Worm (Caenorhabditis elegans) whole organism, young adult: ENCODE results near the gene txt-12.
A peak's percentile ranks its signal among the peaks of the same experiment; 100 is the strongest.

Experiments used
- D2030.7 ChIP-seq: fragments of 200-800 bp; sonication (Bioruptor generic); IDR thresholded peaks from 2 replicates; pipeline ENCODE4 v1.3.6; 2022; ENCODE audit warnings: missing genetic modification reagents, missing genetic modification characterization, missing compliant biosample characterization
- F33H1.4 ChIP-seq: fragments of 200-800 bp; sonication (Bioruptor generic); IDR thresholded peaks from 2 replicates; pipeline ENCODE4 v1.3.6; 2022; ENCODE audit warnings: missing genetic modification reagents, missing genetic modification characterization, missing compliant biosample characterization
- F37B4.10 ChIP-seq: fragments of 200-800 bp; sonication (Bioruptor generic); IDR thresholded peaks from 2 replicates; pipeline ENCODE4 v1.3.6; 2022; ENCODE audit warnings: missing genetic modification characterization, missing compliant biosample characterization
- F49E8.2 ChIP-seq: sonication (generic microtip); optimal IDR thresholded peaks from 3 replicates; lab custom pipeline; 2017; ENCODE audit warnings: missing genetic modification characterization, mild to moderate bottlenecking, missing compliant biosample characterization, antibody characterized with exemption, moderate library complexity; ENCODE audit not compliant: insufficient read depth
- F55B11.4 ChIP-seq: sonication (generic microtip); optimal IDR thresholded peaks from 2 replicates; lab custom pipeline; 2016; ENCODE audit warnings: missing compliant biosample characterization, missing genetic modification characterization, borderline replicate concordance; ENCODE audit not compliant: insufficient read depth
- T26A5.8 ChIP-seq: sonication (generic microtip); optimal IDR thresholded peaks from 2 replicates; lab custom pipeline; 2016; ENCODE audit warnings: missing genetic modification characterization, missing compliant biosample characterization
- Y79H2A.3 ChIP-seq: fragments of 200-800 bp; sonication (Bioruptor generic); conservative IDR thresholded peaks from 2 replicates; pipeline ENCODE4 v1.3.6; 2022; ENCODE audit warnings: missing genetic modification reagents, missing genetic modification characterization, missing compliant biosample characterization
- bed-2 ChIP-seq: fragments of 200-800 bp; sonication (Bioruptor generic); IDR thresholded peaks from 2 replicates; pipeline ENCODE4 v1.3.6; 2022; ENCODE audit warnings: missing genetic modification reagents, missing genetic modification characterization, missing compliant biosample characterization
- cebp-1 ChIP-seq, 2 experiments: fragments of 200-800 bp in 1 of 2; sonication (Bioruptor generic) in 1 of 2; sonication (generic microtip) in 1 of 2; IDR thresholded peaks in 1 of 2; optimal IDR thresholded peaks in 1 of 2; 2 replicates each; pipeline versions ENCODE4 v1.3.6 to Lab custom; 2017 to 2022; ENCODE audit warnings: missing compliant biosample characterization in 2 of 2, missing genetic modification characterization in 2 of 2, mild to moderate bottlenecking in 1 of 2, missing genetic modification reagents in 1 of 2, moderate library complexity in 1 of 2
- ceh-100 ChIP-seq: fragments of 200-800 bp; sonication (Bioruptor generic); IDR thresholded peaks from 2 replicates; pipeline ENCODE4 v1.3.6; 2022; ENCODE audit warnings: missing genetic modification reagents, missing genetic modification characterization, missing compliant biosample characterization
- dox-1 ChIP-seq: fragments of 200-800 bp; sonication (Bioruptor generic); IDR thresholded peaks from 2 replicates; pipeline ENCODE4 v1.3.6; 2022; ENCODE audit warnings: missing genetic modification reagents, missing genetic modification characterization, missing compliant biosample characterization
- dpff-1 ChIP-seq: sonication (generic microtip); optimal IDR thresholded peaks from 2 replicates; lab custom pipeline; 2017; ENCODE audit warnings: mild to moderate bottlenecking, missing genetic modification characterization, missing compliant biosample characterization
- egl-44 ChIP-seq: fragments of 200-800 bp; sonication (Bioruptor generic); IDR thresholded peaks from 2 replicates; pipeline ENCODE4 v1.3.6; 2022; ENCODE audit warnings: missing genetic modification reagents, missing genetic modification characterization, missing compliant biosample characterization
- egrh-3 ChIP-seq: fragments of 200-800 bp; sonication (Bioruptor generic); IDR thresholded peaks from 2 replicates; pipeline ENCODE4 v1.3.6; 2022; ENCODE audit warnings: missing genetic modification reagents, missing genetic modification characterization, missing compliant biosample characterization
- hmg-1.2 ChIP-seq: fragments of 200-800 bp; sonication (Bioruptor generic); IDR thresholded peaks from 2 replicates; pipeline ENCODE4 v1.3.6; 2022; ENCODE audit warnings: missing genetic modification reagents, missing genetic modification characterization, missing compliant biosample characterization
- hsf-1 ChIP-seq: fragments of 200-800 bp; sonication (Bioruptor generic); IDR thresholded peaks from 2 replicates; pipeline ENCODE4 v1.3.6; 2022; ENCODE audit warnings: missing genetic modification reagents, missing genetic modification characterization, missing compliant biosample characterization
- let-526 ChIP-seq: fragments of 200-800 bp; sonication (Bioruptor generic); IDR thresholded peaks from 2 replicates; pipeline ENCODE4 v1.3.6; 2022; ENCODE audit warnings: missing genetic modification reagents, missing genetic modification characterization, missing compliant biosample characterization
- lin-26 ChIP-seq: fragments of 200-800 bp; sonication (Bioruptor generic); IDR thresholded peaks from 2 replicates; pipeline ENCODE4 v1.3.6; 2022; ENCODE audit warnings: missing genetic modification reagents, missing genetic modification characterization, missing compliant biosample characterization
- lir-1 ChIP-seq: fragments of 200-800 bp; sonication (Bioruptor generic); conservative IDR thresholded peaks from 2 replicates; pipeline ENCODE4 v1.3.6; 2022; ENCODE audit warnings: missing genetic modification reagents, missing genetic modification characterization, missing compliant biosample characterization
- lsl-1 ChIP-seq: fragments of 200-800 bp; sonication (Bioruptor generic); optimal IDR thresholded peaks from 2 replicates; lab custom pipeline; 2018; ENCODE audit warnings: mild to moderate bottlenecking, missing genetic modification characterization, moderate library complexity, missing compliant biosample characterization
- madf-8 ChIP-seq: fragments of 200-800 bp; sonication (Bioruptor generic); conservative IDR thresholded peaks from 2 replicates; pipeline ENCODE4 v1.3.6; 2022; ENCODE audit warnings: missing genetic modification reagents, missing genetic modification characterization, missing compliant biosample characterization
- mcd-1 ChIP-seq: fragments of 200-800 bp; sonication (Bioruptor generic); IDR thresholded peaks from 2 replicates; pipeline ENCODE4 v1.3.6; 2022; ENCODE audit warnings: missing genetic modification reagents, missing genetic modification characterization, missing compliant biosample characterization
- mel-28 ChIP-seq: sonication (generic microtip); optimal IDR thresholded peaks from 2 replicates; lab custom pipeline; 2016; ENCODE audit warnings: borderline replicate concordance, mild to moderate bottlenecking, missing genetic modification characterization, missing compliant biosample characterization
- nhr-120 ChIP-seq: fragments of 200-800 bp; sonication (Bioruptor generic); IDR thresholded peaks from 2 replicates; pipeline ENCODE4 v1.3.6; 2022; ENCODE audit warnings: missing genetic modification characterization, missing compliant biosample characterization
- sea-2 ChIP-seq: fragments of 200-800 bp; sonication (Bioruptor generic); IDR thresholded peaks from 2 replicates; pipeline ENCODE4 v1.3.6; 2022; ENCODE audit warnings: missing genetic modification characterization, missing compliant biosample characterization
- snpc-4 ChIP-seq, 5 experiments: fragments of 150-350 bp in 1 of 5; sonication (generic microtip) in 4 of 5; optimal IDR thresholded peaks; 2 replicates each; lab custom pipeline; 2014 to 2018; ENCODE audit warnings: missing genetic modification characterization in 5 of 5, missing biosample characterization in 3 of 5, antibody characterized with exemption in 2 of 5, mild to moderate bottlenecking in 2 of 5, missing compliant biosample characterization in 2 of 5, missing genotype in 2 of 5, moderate library complexity in 2 of 5, missing genetic modification reagents in 1 of 5
- sptf-2 ChIP-seq: fragments of 200-800 bp; sonication (Bioruptor generic); optimal IDR thresholded peaks from 2 replicates; lab custom pipeline; 2018; ENCODE audit warnings: mild to moderate bottlenecking, missing genetic modification characterization, missing compliant biosample characterization
- unc-130 ChIP-seq: sonication (generic microtip); optimal IDR thresholded peaks from 2 replicates; lab custom pipeline; 2016; ENCODE audit warnings: missing genetic modification reagents, missing genetic modification characterization, missing compliant biosample characterization
- xnd-1 ChIP-seq: sonication (generic microtip); optimal IDR thresholded peaks from 2 replicates; lab custom pipeline; 2016; ENCODE audit warnings: missing genotype, missing genetic modification reagents, missing genetic modification characterization, missing compliant biosample characterization
- zfh-2 ChIP-seq: fragments of 200-800 bp; sonication (Bioruptor generic); conservative IDR thresholded peaks from 2 replicates; pipeline ENCODE4 v1.3.6; 2022; ENCODE audit warnings: missing genetic modification reagents, missing genetic modification characterization, missing compliant biosample characterization
- zim-3 ChIP-seq: sonication (generic microtip); optimal IDR thresholded peaks from 2 replicates; lab custom pipeline; 2017; ENCODE audit warnings: mild to moderate bottlenecking, missing genetic modification characterization, moderate library complexity, missing compliant biosample characterization
- ztf-18 ChIP-seq: sonication (generic microtip); optimal IDR thresholded peaks from 2 replicates; lab custom pipeline; 2016; ENCODE audit warnings: missing genotype, mild to moderate bottlenecking, missing genetic modification characterization, missing compliant biosample characterization

txt-12 gene

ce11 chrV:15063987-15064386, 28.8 kb upstream of the txt-12 start, which contains the start of gene rap-2:
Gene rap-2, minus strand, starts transcription at chrV:15064087.
- no peak for TF ChIP-seq zim-3
- TF ChIP-seq sea-2 (GFP tag; lab: Robert Waterston, UW), result no peak
- no peak for TF ChIP-seq hsf-1 (GFP tag; lab: Robert Waterston, UW)
- no peak for TF ChIP-seq egl-44 (GFP tag; lab: Robert Waterston, UW)
- TF ChIP-seq snpc-4 (GFP tag; optimal IDR thresholded peaks at IDR 0.05; lab: Kevin White, UChicago), result no peak
- no peak for TF ChIP-seq snpc-4 (tag; optimal IDR thresholded peaks at IDR 0.05; lab: Kevin White, UChicago)
- no peak for TF ChIP-seq F37B4.10 (GFP tag; lab: Robert Waterston, UW)
- TF ChIP-seq hmg-1.2 (GFP tag; lab: Robert Waterston, UW), result no peak
- no peak for TF ChIP-seq lir-1
- no peak for TF ChIP-seq Y79H2A.3
- no peak for TF ChIP-seq dox-1 (GFP tag; lab: Robert Waterston, UW)
- no peak for TF ChIP-seq let-526 (GFP tag; lab: Robert Waterston, UW)
- no peak for TF ChIP-seq nhr-120 (GFP tag; lab: Robert Waterston, UW)
- no peak for TF ChIP-seq dpff-1 (tag; lab: Kevin White, UChicago)
- TF ChIP-seq T26A5.8, result no peak
- no peak for TF ChIP-seq mel-28 (tag; lab: Kevin White, UChicago)
- no peak for TF ChIP-seq ceh-100 (GFP tag; lab: Robert Waterston, UW)
- TF ChIP-seq unc-130 (GFP tag; lab: Kevin White, UChicago), result no peak

- no peak for TF ChIP-seq cebp-1 (GFP tag; IDR thresholded peaks at IDR 0.05; lab: Robert Waterston, UW)
- peak; percentile 22 for TF ChIP-seq cebp-1 (tag; optimal IDR thresholded peaks at IDR 0.05; lab: Kevin White, UChicago)
- TF ChIP-seq F49E8.2 (tag; lab: Kevin White, UChicago), result no peak
- 0 out of 2 replicates have a peak, but pooled peaks have one; percentile 11 for TF ChIP-seq egrh-3 (GFP tag; lab: Robert Waterston, UW)
- peak; percentile 42; the same call in 1 of the 2 replicates for TF ChIP-seq mcd-1 (GFP tag; lab: Robert Waterston, UW)
- peak; percentile 84 for TF ChIP-seq ztf-18 (tag; lab: Kevin White, UChicago)
- TF ChIP-seq dox-1 (GFP tag; lab: Robert Waterston, UW), result peak; percentile 62
- peak; percentile 89 for TF ChIP-seq zfh-2 (GFP tag; lab: Robert Waterston, UW)
- no peak for TF ChIP-seq bed-2 (GFP tag; lab: Robert Waterston, UW)
Measured at ce11 chrV:15065068-15065744, 27.6 kb upstream of the txt-12 start, which contains the start of gene C25D7.9. Gene C25D7.9, plus strand, starts transcription at chrV:15065135.

ce11 chrV:15065837-15066348, 26.9 kb upstream of the txt-12 start, which contains the start of gene otub-1:
Gene otub-1, plus strand, starts transcription at chrV:15066298.
- TF ChIP-seq lsl-1 (GFP tag; lab: Kevin White, UChicago) (peak; percentile 97), xnd-1 (peak; percentile 72), madf-8 (GFP tag; lab: Robert Waterston, UW) (peak; percentile 25; the same call in 1 of the 2 replicates), F33H1.4 (peak; percentile 76), unc-130 (GFP tag; lab: Kevin White, UChicago) (peak; percentile 47), D2030.7 (GFP tag; lab: Robert Waterston, UW) (peak; percentile 42; the same call in 1 of the 2 replicates), F55B11.4 (no peak), nhr-120 (GFP tag; lab: Robert Waterston, UW) (no peak), lin-26 (GFP tag; lab: Robert Waterston, UW) (no peak), sptf-2 (GFP tag; lab: Kevin White, UChicago) (no peak)
